Fruit fly (Drosophila melanogaster) whole organism, embryonic: Measurements from ENCODE around the gene CG15431.

ENCODE experiments used
- CG3163 ChIP-seq: fragments of 200-800 bp; sonication (Bioruptor generic); optimal IDR thresholded peaks from 3 replicates; lab custom pipeline; 2016; ENCODE audit warnings: missing biosample characterization, missing genetic modification characterization
- Doc3 ChIP-seq: fragments of 200-800 bp; sonication (Bioruptor generic); IDR thresholded peaks from 3 replicates; pipeline ENCODE4 v1.3.6; 2022; ENCODE audit warnings: missing biosample characterization, missing genetic modification characterization; ENCODE audit not compliant: partially characterized antibody
- Drgx ChIP-seq: fragments of 200-800 bp; sonication (Bioruptor generic); IDR thresholded peaks from 2 replicates; pipeline ENCODE4 v1.3.6; 2022; ENCODE audit warnings: missing biosample characterization, missing genetic modification characterization
- da ChIP-seq: fragments of 200-800 bp; sonication (Bioruptor generic); optimal IDR thresholded peaks from 2 replicates; lab custom pipeline; 2016; ENCODE audit warnings: missing biosample characterization, missing genetic modification characterization
- mirr ChIP-seq: fragments of 200-800 bp; sonication (Bioruptor generic); optimal IDR thresholded peaks from 3 replicates; lab custom pipeline; 2018; ENCODE audit warnings: missing biosample characterization, mild to moderate bottlenecking, missing genetic modification characterization

dm6 chr2L:4454009-4454689 lies 13.1 kb upstream of the CG15431 start, which contains the start of the genes Secp43 and ND-B8:
- TF ChIP-seq mirr: peak; percentile 17
- TF ChIP-seq da (GFP tag; lab: Kevin White, UChicago): no peak
- TF ChIP-seq Doc3 (GFP tag; lab: Robert Waterston, UW): peak; percentile 71
- TF ChIP-seq CG3163: no peak
- no peak for TF ChIP-seq Drgx (GFP tag; lab: Robert Waterston, UW)
